Worm (Caenorhabditis elegans): Measurements from ENCODE around the gene C02F5.14.

DNA sequence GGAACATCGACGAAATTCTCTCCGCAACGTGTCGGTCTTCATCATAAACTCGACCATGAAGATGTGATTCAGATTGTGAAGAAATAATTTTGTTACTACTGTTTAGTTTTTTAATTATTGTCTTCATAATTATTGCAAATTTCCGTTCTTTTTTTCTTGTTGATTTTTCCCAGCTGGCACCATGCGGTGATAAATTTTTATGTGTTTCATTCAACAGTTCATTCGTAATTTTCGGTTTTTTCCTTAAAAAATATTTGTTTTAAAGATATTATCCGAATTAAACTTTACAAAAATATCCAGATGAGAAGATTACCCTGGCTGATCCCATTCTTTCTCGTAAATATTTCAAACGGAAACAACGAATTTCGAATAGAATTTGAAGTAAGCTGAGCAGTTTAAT, 11.7 kb upstream of the C02F5.14 start, which contains the start of gene C02F5.13:
- TF ChIP-seq ama-1 (optimal IDR thresholded peaks at IDR 0.05) (no peak), aly-1 (tag; optimal IDR thresholded peaks at IDR 0.05) (no peak), ceh-13 (GFP tag; optimal IDR thresholded peaks at IDR 0.05) (no peak), tbx-37 (GFP tag; conservative IDR thresholded peaks at IDR 0.05) (no peak), B0310.2 (tag; optimal IDR thresholded peaks at IDR 0.05) (no peak), hmg-4 (GFP tag; optimal IDR thresholded peaks at IDR 0.05) (no peak), flt-1 (GFP tag; IDR thresholded peaks at IDR 0.05) (no peak), ets-7 (tag; optimal IDR thresholded peaks at IDR 0.05) (no peak), tra-4 (tag; optimal IDR thresholded peaks at IDR 0.05) (no peak), F13C5.2 (tag; optimal IDR thresholded peaks at IDR 0.05) (no peak), pes-1 (GFP tag; IDR thresholded peaks at IDR 0.05) (no peak), tbx-11 (GFP tag; IDR thresholded peaks at IDR 0.05) (no peak), hmbx-1 (tag; optimal IDR thresholded peaks at IDR 0.05) (no peak)
